Fruit fly (Drosophila melanogaster) whole organism, embryonic: ENCODE data around the gene CG6933.

Source experiments
- CG11398 ChIP-seq: fragments of 200-800 bp; sonication (Bioruptor generic); optimal IDR thresholded peaks from 2 replicates; lab custom pipeline; 2016; ENCODE audit warnings: missing biosample characterization, missing genetic modification characterization
- CG11504 ChIP-seq: fragments of 200-800 bp; sonication (Bioruptor generic); optimal IDR thresholded peaks from 3 replicates; lab custom pipeline; 2019; ENCODE audit warnings: missing biosample characterization, mild to moderate bottlenecking, missing genetic modification characterization, moderate library complexity
- CG11696 ChIP-seq: fragments of 200-800 bp; sonication (Bioruptor generic); IDR thresholded peaks from 2 replicates; pipeline ENCODE4 v1.3.6; 2022; ENCODE audit warnings: missing biosample characterization, missing genetic modification characterization
- CG11723 ChIP-seq: fragments of 200-800 bp; sonication (Bioruptor generic); optimal IDR thresholded peaks from 2 replicates; lab custom pipeline; 2017; ENCODE audit warnings: missing biosample characterization, mild to moderate bottlenecking, missing genetic modification characterization
- CG12155 ChIP-seq: fragments of 200-800 bp; sonication (Bioruptor generic); optimal IDR thresholded peaks from 3 replicates; lab custom pipeline; 2016; ENCODE audit warnings: missing biosample characterization, missing genetic modification characterization
- CG14050 ChIP-seq: fragments of 200-800 bp; sonication (Bioruptor generic); IDR thresholded peaks from 3 replicates; pipeline ENCODE4 v1.3.6; 2022; ENCODE audit warnings: missing biosample characterization, missing genetic modification characterization
- CG14710 ChIP-seq: fragments of 200-800 bp; sonication (Bioruptor generic); optimal IDR thresholded peaks from 3 replicates; lab custom pipeline; 2019; ENCODE audit warnings: missing biosample characterization, mild to moderate bottlenecking, missing genetic modification characterization, moderate library complexity
- CG1647 ChIP-seq: fragments of 200-800 bp; sonication (Bioruptor generic); optimal IDR thresholded peaks from 3 replicates; lab custom pipeline; 2016; ENCODE audit warnings: missing biosample characterization, missing genetic modification characterization
- CG17568 ChIP-seq: fragments of 200-800 bp; sonication (Bioruptor generic); optimal IDR thresholded peaks from 2 replicates; lab custom pipeline; 2018; ENCODE audit warnings: missing biosample characterization, mild to moderate bottlenecking, missing genetic modification characterization, moderate library complexity
- CG2129 ChIP-seq: fragments of 200-800 bp; sonication (Bioruptor generic); IDR thresholded peaks from 2 replicates; pipeline ENCODE4 v1.3.6; 2022; ENCODE audit warnings: missing biosample characterization, missing genetic modification characterization; ENCODE audit not compliant: partially characterized antibody
- CG2202 ChIP-seq: fragments of 200-800 bp; sonication (Bioruptor generic); optimal IDR thresholded peaks from 2 replicates; lab custom pipeline; 2018; ENCODE audit warnings: missing biosample characterization, mild to moderate bottlenecking, missing genetic modification characterization
- CG2889 ChIP-seq: fragments of 200-800 bp; sonication (Bioruptor generic); IDR thresholded peaks from 3 replicates; pipeline ENCODE4 v1.3.6; 2022; ENCODE audit warnings: missing biosample characterization, missing genetic modification characterization
- CG31365 ChIP-seq: fragments of 200-800 bp; sonication (Bioruptor generic); optimal IDR thresholded peaks from 2 replicates; lab custom pipeline; 2018; ENCODE audit warnings: missing biosample characterization, mild to moderate bottlenecking, missing genetic modification characterization
- CG3407 ChIP-seq: fragments of 200-800 bp; sonication (Bioruptor generic); optimal IDR thresholded peaks from 2 replicates; lab custom pipeline; 2018; ENCODE audit warnings: missing biosample characterization, mild to moderate bottlenecking, missing genetic modification characterization
- CG34376 ChIP-seq: fragments of 200-800 bp; sonication (Bioruptor generic); optimal IDR thresholded peaks from 2 replicates; lab custom pipeline; 2018; ENCODE audit warnings: missing biosample characterization, mild to moderate bottlenecking, missing genetic modification characterization
- CG4360 ChIP-seq: fragments of 200-800 bp; sonication (Bioruptor generic); IDR thresholded peaks from 2 replicates; pipeline ENCODE4 v1.3.6; 2022; ENCODE audit warnings: missing biosample characterization, missing genetic modification characterization
- CG5953 ChIP-seq: fragments of 200-800 bp; sonication (Bioruptor generic); IDR thresholded peaks from 2 replicates; pipeline ENCODE4 v1.3.6; 2022; ENCODE audit warnings: missing biosample characterization, missing genetic modification characterization
- CG7987 ChIP-seq: fragments of 200-800 bp; sonication (Bioruptor generic); optimal IDR thresholded peaks from 2 replicates; lab custom pipeline; 2018; ENCODE audit warnings: missing biosample characterization, mild to moderate bottlenecking, missing genetic modification characterization, moderate library complexity
- CG8765 ChIP-seq: fragments of 200-800 bp; sonication (Bioruptor generic); IDR thresholded peaks from 2 replicates; pipeline ENCODE4 v1.3.6; 2022; ENCODE audit warnings: missing biosample characterization, missing genetic modification characterization
- CG8944 ChIP-seq: fragments of 200-800 bp; sonication (Bioruptor generic); optimal IDR thresholded peaks from 3 replicates; lab custom pipeline; 2016; ENCODE audit warnings: missing biosample characterization, missing genetic modification characterization
- CG9727 ChIP-seq: fragments of 200-800 bp; sonication (Bioruptor generic); optimal IDR thresholded peaks from 3 replicates; lab custom pipeline; 2017; ENCODE audit warnings: missing biosample characterization, mild to moderate bottlenecking, missing genetic modification characterization
- CG9817 ChIP-seq: fragments of 200-800 bp; sonication (Bioruptor generic); optimal IDR thresholded peaks from 2 replicates; lab custom pipeline; 2018; ENCODE audit warnings: missing biosample characterization, mild to moderate bottlenecking, missing genetic modification characterization, moderate library complexity
- Deaf1 ChIP-seq: fragments of 200-800 bp; optimal IDR thresholded peaks from 3 replicates; lab custom pipeline; 2019; ENCODE audit warnings: missing biosample characterization, mild to moderate bottlenecking, missing genetic modification characterization, moderate library complexity
- Dip2 ChIP-seq: fragments of 200-800 bp; sonication (Bioruptor generic); IDR thresholded peaks from 2 replicates; pipeline ENCODE4 v1.3.6; 2022; ENCODE audit warnings: missing biosample characterization, missing genetic modification characterization
- Hr51 ChIP-seq, 2 experiments: fragments of 200-800 bp; sonication (Bioruptor generic); optimal IDR thresholded peaks; 2 replicates in 1 of 2; 3 replicates in 1 of 2; lab custom pipeline; 2016 to 2018; ENCODE audit warnings: missing biosample characterization in 2 of 2, missing genetic modification characterization in 2 of 2, mild to moderate bottlenecking in 1 of 2, moderate library complexity in 1 of 2
- Myb ChIP-seq: fragments of 200-800 bp; sonication (Bioruptor generic); optimal IDR thresholded peaks from 2 replicates; lab custom pipeline; 2016; ENCODE audit warnings: missing biosample characterization, missing genetic modification characterization
- Opbp ChIP-seq: fragments of 200-800 bp; sonication (Bioruptor generic); IDR thresholded peaks from 3 replicates; pipeline ENCODE4 v1.3.6; 2022; ENCODE audit warnings: missing biosample characterization, missing genetic modification characterization; ENCODE audit not compliant: partially characterized antibody
- PHDP ChIP-seq: fragments of 200-800 bp; sonication (Bioruptor generic); optimal IDR thresholded peaks from 3 replicates; lab custom pipeline; 2018; ENCODE audit warnings: missing biosample characterization, mild to moderate bottlenecking, missing genetic modification characterization, moderate library complexity
- Sry-δ ChIP-seq: fragments of 200-800 bp; sonication (Bioruptor generic); optimal IDR thresholded peaks from 2 replicates; lab custom pipeline; 2016; ENCODE audit warnings: missing biosample characterization, missing genetic modification characterization
- Tbp ChIP-seq: fragments of >200 bp; optimal IDR thresholded peaks from 2 replicates; lab custom pipeline; 2018; ENCODE audit warnings: missing biosample characterization, missing genetic modification characterization
- ash1 ChIP-seq: fragments of 200-800 bp; sonication (Bioruptor generic); optimal IDR thresholded peaks from 2 replicates; lab custom pipeline; 2018; ENCODE audit warnings: missing biosample characterization, mild to moderate bottlenecking, missing genetic modification characterization
- bbx ChIP-seq: fragments of 200-800 bp; sonication (Bioruptor generic); IDR thresholded peaks from 2 replicates; pipeline ENCODE4 v1.3.6; 2022; ENCODE audit warnings: missing biosample characterization, missing genetic modification characterization; ENCODE audit not compliant: partially characterized antibody
- caup ChIP-seq: fragments of 200-800 bp; sonication (Bioruptor generic); optimal IDR thresholded peaks from 3 replicates; lab custom pipeline; 2017; ENCODE audit warnings: missing biosample characterization, mild to moderate bottlenecking, missing genetic modification characterization, moderate library complexity; ENCODE audit not compliant: severe bottlenecking
- cg ChIP-seq: fragments of 200-800 bp; sonication (Bioruptor generic); optimal IDR thresholded peaks from 3 replicates; lab custom pipeline; 2019; ENCODE audit warnings: missing biosample characterization, mild to moderate bottlenecking, missing genetic modification characterization, moderate library complexity
- chif ChIP-seq, 2 experiments: fragments of 200-800 bp; sonication (Bioruptor generic); optimal IDR thresholded peaks; 3 replicates each; lab custom pipeline; 2016; ENCODE audit warnings: missing biosample characterization in 2 of 2, missing genetic modification characterization in 2 of 2
- chn ChIP-seq: fragments of 200-800 bp; sonication (Bioruptor generic); optimal IDR thresholded peaks from 2 replicates; lab custom pipeline; 2016; ENCODE audit warnings: missing biosample characterization, missing genetic modification characterization
- dmrt11E ChIP-seq: fragments of 200-800 bp; sonication (Bioruptor generic); optimal IDR thresholded peaks from 3 replicates; lab custom pipeline; 2018; ENCODE audit warnings: missing biosample characterization, mild to moderate bottlenecking, missing genetic modification characterization, moderate library complexity
- dpn ChIP-seq, 2 experiments: fragments of 200-800 bp; sonication (Bioruptor generic); optimal IDR thresholded peaks; 3 replicates each; lab custom pipeline; 2016; ENCODE audit warnings: missing biosample characterization in 2 of 2, missing genetic modification characterization in 2 of 2
- ems ChIP-seq: fragments of 200-800 bp; sonication (Bioruptor generic); optimal IDR thresholded peaks from 3 replicates; lab custom pipeline; 2016; ENCODE audit warnings: missing biosample characterization, missing genetic modification characterization
- esg ChIP-seq: fragments of 200-800 bp; sonication (Bioruptor generic); conservative IDR thresholded peaks from 2 replicates; pipeline ENCODE4 v1.3.6; 2022; ENCODE audit warnings: missing biosample characterization, missing genetic modification characterization
- eve ChIP-seq, 2 experiments: fragments of >200 bp; optimal IDR thresholded peaks; 2 replicates each; lab custom pipeline; 2017; ENCODE audit warnings: missing biosample characterization in 2 of 2, missing genetic modification characterization in 2 of 2
- eyg ChIP-seq: fragments of 200-800 bp; sonication (Bioruptor generic); optimal IDR thresholded peaks from 3 replicates; lab custom pipeline; 2016; ENCODE audit warnings: missing biosample characterization, missing genetic modification characterization
- ftz-f1 ChIP-seq: fragments of 200-800 bp; sonication (Bioruptor generic); optimal IDR thresholded peaks from 2 replicates; lab custom pipeline; 2016; ENCODE audit warnings: missing biosample characterization, missing genetic modification characterization
- fu2 ChIP-seq: fragments of 200-800 bp; sonication (Bioruptor generic); optimal IDR thresholded peaks from 2 replicates; lab custom pipeline; 2016; ENCODE audit warnings: missing biosample characterization, missing genetic modification characterization
- h ChIP-seq: fragments of >200 bp; optimal IDR thresholded peaks from 2 replicates; lab custom pipeline; 2017
- nom ChIP-seq: fragments of 200-800 bp; sonication (Bioruptor generic); optimal IDR thresholded peaks from 2 replicates; lab custom pipeline; 2017; ENCODE audit warnings: missing biosample characterization, missing genetic modification characterization, mild to moderate bottlenecking, moderate library complexity, missing genetic modification reagents
- oc ChIP-seq: fragments of 200-800 bp; sonication (Bioruptor generic); optimal IDR thresholded peaks from 2 replicates; lab custom pipeline; 2018; ENCODE audit warnings: missing biosample characterization, mild to moderate bottlenecking, missing genetic modification characterization, moderate library complexity
- pum ChIP-seq: fragments of 200-800 bp; sonication (Bioruptor generic); optimal IDR thresholded peaks from 2 replicates; lab custom pipeline; 2016; ENCODE audit warnings: missing biosample characterization, missing genetic modification characterization
- sqz ChIP-seq: fragments of 200-800 bp; sonication (Bioruptor generic); optimal IDR thresholded peaks from 3 replicates; lab custom pipeline; 2018; ENCODE audit warnings: missing biosample characterization, mild to moderate bottlenecking, missing genetic modification characterization
- toy ChIP-seq: fragments of 200-800 bp; sonication (Bioruptor generic); IDR thresholded peaks from 2 replicates; pipeline ENCODE4 v1.3.6; 2022; ENCODE audit warnings: missing biosample characterization, missing genetic modification characterization
- wdn ChIP-seq: fragments of 200-800 bp; sonication (Bioruptor generic); IDR thresholded peaks from 2 replicates; pipeline ENCODE4 v1.3.6; 2022; ENCODE audit warnings: missing biosample characterization, missing genetic modification characterization
- zfh2 ChIP-seq: fragments of 200-800 bp; sonication (Bioruptor generic); optimal IDR thresholded peaks from 2 replicates; lab custom pipeline; 2016; ENCODE audit warnings: missing biosample characterization, missing genetic modification characterization

CG6933 gene

DNA sequence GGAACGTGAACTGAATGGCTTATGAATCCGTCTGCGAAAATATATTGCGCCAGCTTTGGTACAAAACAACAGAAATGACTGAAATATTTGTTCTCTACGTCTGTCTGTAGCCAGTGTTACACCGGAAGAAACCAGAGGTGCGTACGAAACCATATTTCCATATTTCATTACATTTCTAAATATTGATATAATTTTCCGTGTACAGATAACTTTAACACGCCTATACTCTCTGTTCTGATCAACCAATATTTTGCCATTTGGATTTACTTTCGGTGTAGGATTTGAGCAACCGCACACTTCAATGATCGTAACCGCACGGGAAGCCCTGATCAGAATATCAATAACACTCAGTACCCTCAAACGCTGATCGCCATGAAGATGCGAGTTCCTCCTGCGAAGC, 25.5 kb downstream of the CG6933 start (continued):
- TF ChIP-seq Opbp (GFP tag; lab: Robert Waterston, UW), result no peak
- peak; percentile 14 for TF ChIP-seq pum (GFP tag; lab: Kevin White, UChicago)
- TF ChIP-seq CG31365 (tag; lab: Kevin White, UChicago), result no peak
- 0 out of 2 replicates have a peak, but pooled peaks have one; percentile 26 for TF ChIP-seq CG11696 (GFP tag; lab: Robert Waterston, UW)
- TF ChIP-seq CG7987, result no peak
- TF ChIP-seq caup (GFP tag; lab: Kevin White, UChicago), result peak; percentile 16
- no peak for TF ChIP-seq eve (GFP tag; optimal IDR thresholded peaks at IDR 0.05; lab: Kevin White, UChicago)
- TF ChIP-seq CG2202 (tag; lab: Kevin White, UChicago), result no peak
- TF ChIP-seq chif (GFP tag; optimal IDR thresholded peaks at IDR 0.05; lab: Kevin White, UChicago), result peak; percentile 13 to 16
- TF ChIP-seq h (lab: Kevin White, UChicago), result no peak
- no peak for TF ChIP-seq CG14710 (tag; lab: Kevin White, UChicago)
- TF ChIP-seq CG8765 (GFP tag; lab: Robert Waterston, UW), result no peak
- no peak for TF ChIP-seq bbx
- no peak for TF ChIP-seq CG8944 (GFP tag; lab: Kevin White, UChicago)
- TF ChIP-seq chn, result peak; percentile 33
- TF ChIP-seq oc, result no peak
- TF ChIP-seq CG11504 (tag; lab: Kevin White, UChicago), result peak; percentile 58
- TF ChIP-seq ash1, result no peak
- TF ChIP-seq Tbp, result no peak
- TF ChIP-seq PHDP (tag; lab: Kevin White, UChicago), result peak; percentile 35
- TF ChIP-seq Myb (GFP tag; lab: Kevin White, UChicago), result no peak
- TF ChIP-seq cg (GFP tag; lab: Kevin White, UChicago), result no peak
- TF ChIP-seq CG9727 (GFP tag; lab: Kevin White, UChicago), result peak; percentile 27
- TF ChIP-seq CG3407 (GFP tag; lab: Kevin White, UChicago), result no peak
- TF ChIP-seq CG2889 (GFP tag; lab: Robert Waterston, UW), result no peak
- TF ChIP-seq nom (GFP tag; lab: Kevin White, UChicago), result no peak
- TF ChIP-seq sqz, result no peak
- no peak for TF ChIP-seq CG11398
- TF ChIP-seq wdn (GFP tag; lab: Robert Waterston, UW), result no peak
- no peak for TF ChIP-seq fu2 (GFP tag; lab: Kevin White, UChicago)
- TF ChIP-seq CG1647, result no peak
- TF ChIP-seq Deaf1 (tag; lab: Kevin White, UChicago), result no peak
- TF ChIP-seq CG14050 (GFP tag; lab: Robert Waterston, UW), result peak; percentile 29; the same call in 1 of the 3 replicates
- TF ChIP-seq CG4360 (GFP tag; lab: Robert Waterston, UW), result no peak
- no peak for TF ChIP-seq eyg (GFP tag; lab: Kevin White, UChicago)
- no peak for TF ChIP-seq ems (GFP tag; lab: Kevin White, UChicago)
- no peak for TF ChIP-seq Sry-δ (GFP tag; lab: Kevin White, UChicago)
- TF ChIP-seq CG5953 (GFP tag; lab: Robert Waterston, UW), result no peak
- TF ChIP-seq CG17568 (GFP tag; lab: Kevin White, UChicago), result no peak
- TF ChIP-seq esg (GFP tag; lab: Robert Waterston, UW), result peak; percentile 57; the same call in 1 of the 2 replicates
- TF ChIP-seq ftz-f1 (GFP tag; lab: Kevin White, UChicago), result no peak
- no peak for TF ChIP-seq CG34376 (GFP tag; lab: Kevin White, UChicago)
- peak; percentile 2 to 20 for TF ChIP-seq Hr51 (GFP tag; optimal IDR thresholded peaks at IDR 0.05; lab: Kevin White, UChicago)
- TF ChIP-seq dpn (GFP tag; optimal IDR thresholded peaks at IDR 0.05; lab: Kevin White, UChicago), result peak; percentile 38 to 50
- peak; percentile 6 for TF ChIP-seq CG12155 (GFP tag; lab: Kevin White, UChicago)
- TF ChIP-seq zfh2 (GFP tag; lab: Kevin White, UChicago), result peak; percentile 2
- TF ChIP-seq Dip2 (GFP tag; lab: Robert Waterston, UW), result no peak
- TF ChIP-seq CG9817 (tag; lab: Kevin White, UChicago), result peak; percentile 48
- TF ChIP-seq CG2129 (GFP tag; lab: Robert Waterston, UW), result no peak
- no peak for TF ChIP-seq CG11723 (GFP tag; lab: Kevin White, UChicago)
- TF ChIP-seq dmrt11E, result peak; percentile 41
- no peak for TF ChIP-seq toy (GFP tag; lab: Robert Waterston, UW)
